Fruit fly (Drosophila melanogaster): ENCODE results near the gene Act88F.

Act88F gene

dm6 chr3R:15485866-15486265 is 46.1 kb downstream of the Act88F start, which contains the start of gene obe (continued):
- TF ChIP-seq Ets97D (GFP tag; optimal IDR thresholded peaks at IDR 0.05) (peak; percentile 68), CHES-1-like (GFP tag; optimal IDR thresholded peaks at IDR 0.05) (peak; percentile 18), CG14710 (tag; optimal IDR thresholded peaks at IDR 0.05) (peak; percentile 55), CG15514 (GFP tag; optimal IDR thresholded peaks at IDR 0.05) (peak; percentile 33)

Measured in whole organism, embryonic.